Worm (Caenorhabditis elegans) whole organism, L4 larva: ENCODE measurements around the gene B0416.5.

Experiments used
- F44E2.7 ChIP-seq: fragments of 200-800 bp; sonication (Bioruptor generic); IDR thresholded peaks from 2 replicates; pipeline ENCODE4 v2.1.2; 2022; ENCODE audit warnings: missing genetic modification characterization, missing compliant biosample characterization
- T26A8.4 ChIP-seq: fragments of 200-800 bp; sonication (Bioruptor generic); IDR thresholded peaks from 2 replicates; pipeline ENCODE4 v1.3.6; 2022; ENCODE audit warnings: missing genetic modification characterization, missing compliant biosample characterization
- Y105C5A.15 ChIP-seq: fragments of 200-800 bp; sonication (Bioruptor generic); IDR thresholded peaks from 2 replicates; pipeline ENCODE4 v1.3.6; 2022; ENCODE audit warnings: missing genetic modification characterization, missing compliant biosample characterization
- Y75B8A.6 ChIP-seq: fragments of 200-800 bp; sonication (Bioruptor generic); IDR thresholded peaks from 2 replicates; pipeline ENCODE4 v1.3.6; 2022; ENCODE audit warnings: missing genetic modification reagents, missing genetic modification characterization, missing compliant biosample characterization
- ZK337.2 ChIP-seq: fragments of 200-800 bp; sonication (Bioruptor generic); IDR thresholded peaks from 2 replicates; pipeline ENCODE4 v1.3.6; 2022; ENCODE audit warnings: missing genetic modification reagents, missing genetic modification characterization, missing compliant biosample characterization
- aha-1 ChIP-seq: fragments of 150-350 bp; peaks from one replicate; lab custom pipeline; 2014; ENCODE audit warnings: missing biosample characterization, missing genetic modification characterization
- aly-2 ChIP-seq: sonication (generic microtip); optimal IDR thresholded peaks from 2 replicates; lab custom pipeline; 2018; ENCODE audit warnings: missing biosample characterization, missing genetic modification characterization
- ceh-20 ChIP-seq: fragments of 200-800 bp; sonication (Bioruptor generic); IDR thresholded peaks from 2 replicates; pipeline ENCODE4 v1.3.6; 2022; ENCODE audit warnings: missing genetic modification reagents, missing genetic modification characterization, missing compliant biosample characterization
- ceh-28 ChIP-seq: fragments of 150-350 bp; optimal IDR thresholded peaks from 2 replicates; lab custom pipeline; 2014; ENCODE audit warnings: missing biosample characterization, missing genetic modification reagents, missing genetic modification characterization
- ceh-32 ChIP-seq: sonication (generic microtip); optimal IDR thresholded peaks from 2 replicates; lab custom pipeline; 2016; ENCODE audit warnings: mild to moderate bottlenecking, missing genetic modification characterization, missing compliant biosample characterization; ENCODE audit not compliant: poor library complexity
- ceh-44 ChIP-seq: fragments of 200-800 bp; sonication (Bioruptor generic); IDR thresholded peaks from 2 replicates; pipeline ENCODE4 v1.3.6; 2022; ENCODE audit warnings: missing genetic modification reagents, missing genetic modification characterization, missing compliant biosample characterization
- ceh-62 ChIP-seq: sonication (generic microtip); optimal IDR thresholded peaks from 2 replicates; lab custom pipeline; 2017; ENCODE audit warnings: missing biosample characterization, missing genetic modification characterization
- ceh-82 ChIP-seq: sonication (generic microtip); optimal IDR thresholded peaks from 2 replicates; lab custom pipeline; 2017; ENCODE audit warnings: missing biosample characterization, missing genetic modification characterization
- ctbp-1 ChIP-seq: fragments of 200-800 bp; sonication (Bioruptor generic); IDR thresholded peaks from 2 replicates; pipeline ENCODE4 v1.3.6; 2022; ENCODE audit warnings: missing genetic modification reagents, missing genetic modification characterization, missing compliant biosample characterization
- daf-12 ChIP-seq: fragments of 150-350 bp; optimal IDR thresholded peaks from 2 replicates; lab custom pipeline; 2014; ENCODE audit warnings: missing biosample characterization, missing genetic modification reagents, missing genetic modification characterization
- daf-8 ChIP-seq: fragments of 200-800 bp; sonication (Bioruptor generic); IDR thresholded peaks from 2 replicates; pipeline ENCODE4 v1.3.6; 2022; ENCODE audit warnings: missing genetic modification characterization, missing compliant biosample characterization
- dmd-9 ChIP-seq: fragments of 200-800 bp; sonication (Bioruptor generic); IDR thresholded peaks from 2 replicates; pipeline ENCODE4 v1.3.6; 2022; ENCODE audit warnings: missing genetic modification reagents, missing genetic modification characterization, missing compliant biosample characterization
- dpl-1 ChIP-seq: fragments of 150-350 bp; optimal IDR thresholded peaks from 2 replicates; lab custom pipeline; 2014; ENCODE audit warnings: missing biosample characterization, missing genetic modification reagents, missing genetic modification characterization
- dve-1 ChIP-seq: sonication (generic microtip); optimal IDR thresholded peaks from 2 replicates; lab custom pipeline; 2017; ENCODE audit warnings: antibody characterized with exemption, mild to moderate bottlenecking, missing genetic modification characterization, missing compliant biosample characterization; ENCODE audit not compliant: insufficient read depth
- egl-27 ChIP-seq: sonication (generic microtip); optimal IDR thresholded peaks from 3 replicates; lab custom pipeline; 2017; ENCODE audit warnings: missing biosample characterization, missing genetic modification reagents, missing genetic modification characterization
- egl-43 ChIP-seq: fragments of 200-800 bp; sonication (Bioruptor generic); IDR thresholded peaks from 2 replicates; pipeline ENCODE4 v1.3.6; 2022; ENCODE audit warnings: missing genetic modification reagents, missing genetic modification characterization, missing compliant biosample characterization
- fkh-10 ChIP-seq: fragments of 150-350 bp; optimal IDR thresholded peaks from 2 replicates; lab custom pipeline; 2014; ENCODE audit warnings: missing biosample characterization, missing genetic modification reagents, missing genetic modification characterization
- gei-8 ChIP-seq: fragments of 200-800 bp; sonication (Bioruptor generic); optimal IDR thresholded peaks from 2 replicates; lab custom pipeline; 2018; ENCODE audit warnings: mild to moderate bottlenecking, missing genetic modification characterization, missing compliant biosample characterization
- hmg-1.1 ChIP-seq: fragments of 200-800 bp; sonication (Bioruptor generic); IDR thresholded peaks from 2 replicates; pipeline ENCODE4 v1.3.6; 2022; ENCODE audit warnings: missing genetic modification reagents, missing genetic modification characterization, missing compliant biosample characterization
- lim-7 ChIP-seq: fragments of 200-800 bp; sonication (Bioruptor generic); IDR thresholded peaks from 2 replicates; pipeline ENCODE4 v1.3.6; 2022; ENCODE audit warnings: missing genetic modification characterization, missing compliant biosample characterization
- lin-29 ChIP-seq: fragments of 200-800 bp; sonication (Bioruptor generic); IDR thresholded peaks from 2 replicates; pipeline ENCODE4 v1.3.6; 2022; ENCODE audit warnings: missing genetic modification reagents, missing genetic modification characterization, missing compliant biosample characterization
- mdt-29 ChIP-seq: fragments of 200-800 bp; sonication (Bioruptor generic); IDR thresholded peaks from 2 replicates; pipeline ENCODE4 v1.3.6; 2022; ENCODE audit warnings: missing genetic modification reagents, missing genetic modification characterization, missing compliant biosample characterization
- mep-1 ChIP-seq: fragments of 150-350 bp; sonication (generic microtip); optimal IDR thresholded peaks from 3 replicates; lab custom pipeline; 2014; ENCODE audit warnings: missing biosample characterization, missing genetic modification characterization
- mxl-2 ChIP-seq: fragments of 200-800 bp; sonication (Bioruptor generic); conservative IDR thresholded peaks from 2 replicates; pipeline ENCODE4 v1.3.6; 2022; ENCODE audit warnings: missing genetic modification reagents, missing genetic modification characterization, missing compliant biosample characterization
- nhr-11 ChIP-seq: fragments of 150-350 bp; optimal IDR thresholded peaks from 2 replicates; lab custom pipeline; 2014; ENCODE audit warnings: missing biosample characterization, missing genetic modification characterization
- nhr-111 ChIP-seq: fragments of 200-800 bp; sonication (Bioruptor generic); optimal IDR thresholded peaks from 2 replicates; lab custom pipeline; 2018; ENCODE audit warnings: mild to moderate bottlenecking, missing genetic modification characterization, missing compliant biosample characterization
- nhr-25 ChIP-seq: sonication (generic microtip); optimal IDR thresholded peaks from 2 replicates; lab custom pipeline; 2017; ENCODE audit warnings: missing genetic modification characterization, mild to moderate bottlenecking, missing compliant biosample characterization, antibody characterized with exemption, moderate library complexity, borderline replicate concordance; ENCODE audit not compliant: insufficient read depth
- nhr-41 ChIP-seq: fragments of 200-800 bp; sonication (Bioruptor generic); IDR thresholded peaks from 2 replicates; pipeline ENCODE4 v1.3.6; 2022; ENCODE audit warnings: missing genetic modification reagents, missing genetic modification characterization, missing compliant biosample characterization
- nhr-42 ChIP-seq: fragments of 200-800 bp; sonication (Bioruptor generic); IDR thresholded peaks from 2 replicates; pipeline ENCODE4 v1.3.6; 2022; ENCODE audit warnings: missing genetic modification characterization, missing compliant biosample characterization
- nhr-76 ChIP-seq: fragments of 150-350 bp; optimal IDR thresholded peaks from 2 replicates; lab custom pipeline; 2014; ENCODE audit warnings: missing biosample characterization, missing genetic modification characterization
- pqm-1 ChIP-seq: sonication (generic microtip); optimal IDR thresholded peaks from 2 replicates; lab custom pipeline; 2017; ENCODE audit warnings: missing biosample characterization, missing genetic modification characterization
- unc-39 ChIP-seq: sonication (generic microtip); optimal IDR thresholded peaks from 2 replicates; lab custom pipeline; 2017; ENCODE audit warnings: missing biosample characterization, missing genetic modification characterization
- vab-7 ChIP-seq: fragments of 200-800 bp; sonication (Bioruptor generic); IDR thresholded peaks from 2 replicates; pipeline ENCODE4 v1.3.6; 2022; ENCODE audit warnings: missing genetic modification reagents, missing genetic modification characterization, missing compliant biosample characterization
- zip-11 ChIP-seq: fragments of 200-800 bp; sonication (Bioruptor generic); IDR thresholded peaks from 2 replicates; pipeline ENCODE4 v1.3.6; 2022; ENCODE audit warnings: missing genetic modification characterization, missing compliant biosample characterization
- zip-2 ChIP-seq: fragments of 150-350 bp; optimal IDR thresholded peaks from 2 replicates; lab custom pipeline; 2014; ENCODE audit warnings: missing biosample characterization, missing genetic modification characterization

Gene B0416.5

ce11 chrX:9270753-9271152 is at the start of gene B0416.5:
Gene B0416.5 (minus strand): TSS chrX:9270853.
- TF ChIP-seq gei-8 (GFP tag; lab: Kevin White, UChicago) (no peak), egl-27 (tag; lab: Kevin White, UChicago) (no peak), mxl-2 (GFP tag; lab: Robert Waterston, UW) (no peak), daf-8 (GFP tag; lab: Robert Waterston, UW) (no peak), Y105C5A.15 (GFP tag; lab: Robert Waterston, UW) (no peak), vab-7 (GFP tag; lab: Robert Waterston, UW) (no peak), fkh-10 (GFP tag; lab: Kevin White, UChicago) (no peak), nhr-76 (tag; lab: Kevin White, UChicago) (no peak), dmd-9 (GFP tag; lab: Robert Waterston, UW) (no peak), lin-29 (GFP tag; lab: Robert Waterston, UW) (no peak)

ce11 chrX:9319080-9319479 is 48.4 kb upstream of the B0416.5 start, which contains the start of gene npr-7:
Gene npr-7 (minus strand): TSS chrX:9319180.
- TF ChIP-seq nhr-11 (tag; lab: Kevin White, UChicago) (no peak), mep-1 (tag; lab: Kevin White, UChicago) (no peak), ceh-20 (GFP tag; lab: Robert Waterston, UW) (no peak)

ce11 chrX:9314397-9314796 is 43.7 kb upstream of the B0416.5 start, which contains the start of gene ttr-38:
Gene ttr-38 (minus strand): TSS chrX:9314497.
- TF ChIP-seq pqm-1 (tag; lab: Kevin White, UChicago): no peak
- no peak for TF ChIP-seq zip-2
- TF ChIP-seq T26A8.4: no peak
- TF ChIP-seq mdt-29: no peak
- TF ChIP-seq nhr-42 (GFP tag; lab: Robert Waterston, UW): no peak
- no peak for TF ChIP-seq mep-1 (tag; lab: Kevin White, UChicago)
- no peak for TF ChIP-seq nhr-11 (tag; lab: Kevin White, UChicago)
- TF ChIP-seq ceh-82 (tag; lab: Kevin White, UChicago): no peak
- no peak for TF ChIP-seq ZK337.2 (GFP tag; lab: Robert Waterston, UW)
- TF ChIP-seq ceh-32 (tag; lab: Kevin White, UChicago): no peak
- no peak for TF ChIP-seq Y105C5A.15 (GFP tag; lab: Robert Waterston, UW)
- no peak for TF ChIP-seq F44E2.7 (GFP tag; lab: Robert Waterston, UW)
- TF ChIP-seq unc-39 (tag; lab: Kevin White, UChicago): no peak
- TF ChIP-seq egl-27 (tag; lab: Kevin White, UChicago): no peak
- TF ChIP-seq aly-2: no peak
- no peak for TF ChIP-seq daf-12 (tag; lab: Kevin White, UChicago)
- no peak for TF ChIP-seq ceh-44 (GFP tag; lab: Robert Waterston, UW)
- TF ChIP-seq nhr-111 (GFP tag; lab: Kevin White, UChicago): no peak
- no peak for TF ChIP-seq dve-1
- no peak for TF ChIP-seq zip-11 (GFP tag; lab: Robert Waterston, UW)

ce11 chrX:9311225-9311624 is 40.6 kb upstream of the B0416.5 start, which contains the start of gene H29C22.1:
Gene H29C22.1 (minus strand): TSS chrX:9311325.
- no peak for TF ChIP-seq nhr-25 (tag; lab: Kevin White, UChicago)
- no peak for TF ChIP-seq aha-1 (tag; lab: Kevin White, UChicago)
- no peak for TF ChIP-seq ceh-62
- TF ChIP-seq hmg-1.1 (GFP tag; lab: Robert Waterston, UW): no peak
- TF ChIP-seq ZK337.2 (GFP tag; lab: Robert Waterston, UW): no peak
- TF ChIP-seq fkh-10 (GFP tag; lab: Kevin White, UChicago): no peak
- no peak for TF ChIP-seq nhr-41 (GFP tag; lab: Robert Waterston, UW)
- TF ChIP-seq pqm-1 (tag; lab: Kevin White, UChicago): no peak
- TF ChIP-seq Y75B8A.6 (GFP tag; lab: Robert Waterston, UW): no peak
- TF ChIP-seq ctbp-1 (GFP tag; lab: Robert Waterston, UW): no peak
- no peak for TF ChIP-seq T26A8.4
- TF ChIP-seq ceh-44 (GFP tag; lab: Robert Waterston, UW): no peak
- TF ChIP-seq zip-2: no peak
- TF ChIP-seq lim-7 (GFP tag; lab: Robert Waterston, UW): no peak
- no peak for TF ChIP-seq dpl-1 (GFP tag; lab: Kevin White, UChicago)
- TF ChIP-seq egl-43 (GFP tag; lab: Robert Waterston, UW): no peak
- TF ChIP-seq ceh-28 (tag; lab: Kevin White, UChicago): no peak
